Fruit fly (Drosophila melanogaster) whole organism, embryonic: ENCODE data around the gene spas.

Source experiments
- Atf6 ChIP-seq: fragments of 200-800 bp; sonication (Bioruptor generic); IDR thresholded peaks from 2 replicates; pipeline ENCODE4 v1.3.6; 2022; ENCODE audit warnings: missing biosample characterization, missing genetic modification characterization
- CG10209 ChIP-seq: fragments of 200-800 bp; sonication (Bioruptor generic); optimal IDR thresholded peaks from 3 replicates; lab custom pipeline; 2017; ENCODE audit warnings: missing biosample characterization, mild to moderate bottlenecking, missing genetic modification characterization, missing genetic modification reagents
- CG10431 ChIP-seq: fragments of 200-800 bp; sonication (Bioruptor generic); optimal IDR thresholded peaks from 3 replicates; lab custom pipeline; 2018; ENCODE audit warnings: missing biosample characterization, mild to moderate bottlenecking, missing genetic modification characterization
- CG11093 ChIP-seq: fragments of 200-800 bp; sonication (Bioruptor generic); IDR thresholded peaks from 3 replicates; pipeline ENCODE4 v1.3.6; 2022; ENCODE audit warnings: missing biosample characterization, missing genetic modification characterization
- CG14441 ChIP-seq: fragments of 200-800 bp; sonication (Bioruptor generic); IDR thresholded peaks from 2 replicates; pipeline ENCODE4 v1.3.6; 2022; ENCODE audit warnings: missing biosample characterization, missing genetic modification characterization
- CG14965 ChIP-seq: fragments of 200-800 bp; sonication (Bioruptor generic); optimal IDR thresholded peaks from 2 replicates; lab custom pipeline; 2016; ENCODE audit warnings: missing biosample characterization, missing genetic modification characterization, borderline replicate concordance
- CG1529 ChIP-seq: fragments of 200-800 bp; sonication (Bioruptor generic); optimal IDR thresholded peaks from 3 replicates; lab custom pipeline; 2018; ENCODE audit warnings: missing biosample characterization, missing genetic modification characterization
- CG15696 ChIP-seq: fragments of 200-800 bp; sonication (Bioruptor generic); optimal IDR thresholded peaks from 2 replicates; lab custom pipeline; 2019; ENCODE audit warnings: missing biosample characterization, mild to moderate bottlenecking, missing genetic modification characterization, moderate library complexity
- CG16779 ChIP-seq: fragments of 200-800 bp; sonication (Bioruptor generic); IDR thresholded peaks from 2 replicates; pipeline ENCODE4 v1.3.6; 2022; ENCODE audit warnings: missing biosample characterization, missing genetic modification characterization
- CG1832 ChIP-seq: fragments of 200-800 bp; sonication (Bioruptor generic); optimal IDR thresholded peaks from 2 replicates; lab custom pipeline; 2017; ENCODE audit warnings: missing biosample characterization, mild to moderate bottlenecking, missing genetic modification characterization, inconsistent platforms
- CG18476 ChIP-seq: fragments of 200-800 bp; sonication (Bioruptor generic); optimal IDR thresholded peaks from 2 replicates; lab custom pipeline; 2016; ENCODE audit warnings: missing biosample characterization, mild to moderate bottlenecking, missing genetic modification characterization
- CG18619 ChIP-seq: fragments of 200-800 bp; sonication (Bioruptor generic); optimal IDR thresholded peaks from 3 replicates; lab custom pipeline; 2017; ENCODE audit warnings: missing biosample characterization, mild to moderate bottlenecking, missing genetic modification characterization
- CG31224 ChIP-seq: fragments of 200-800 bp; sonication (Bioruptor generic); IDR thresholded peaks from 2 replicates; pipeline ENCODE4 v1.3.6; 2022; ENCODE audit warnings: missing biosample characterization, missing genetic modification characterization
- CG33213 ChIP-seq: fragments of 200-800 bp; sonication (Bioruptor generic); optimal IDR thresholded peaks from 3 replicates; lab custom pipeline; 2016; ENCODE audit warnings: missing biosample characterization, missing genetic modification characterization
- CG4328 ChIP-seq: fragments of 200-800 bp; sonication (Bioruptor generic); optimal IDR thresholded peaks from 3 replicates; lab custom pipeline; 2017; ENCODE audit warnings: missing biosample characterization, missing genetic modification reagents, missing genetic modification characterization
- CG4707 ChIP-seq: fragments of 200-800 bp; sonication (Bioruptor generic); optimal IDR thresholded peaks from 2 replicates; lab custom pipeline; 2018; ENCODE audit warnings: missing biosample characterization, mild to moderate bottlenecking, missing genetic modification characterization, moderate library complexity
- CG6254 ChIP-seq: fragments of 200-800 bp; sonication (Bioruptor generic); optimal IDR thresholded peaks from 3 replicates; lab custom pipeline; 2017; ENCODE audit warnings: mild to moderate bottlenecking, missing biosample characterization, missing genetic modification reagents, missing genetic modification characterization
- CG6765 ChIP-seq: fragments of 200-800 bp; sonication (Bioruptor generic); optimal IDR thresholded peaks from 3 replicates; lab custom pipeline; 2017; ENCODE audit warnings: missing biosample characterization, mild to moderate bottlenecking, missing genetic modification characterization
- CG6813 ChIP-seq: fragments of 200-800 bp; sonication (Bioruptor generic); optimal IDR thresholded peaks from 2 replicates; lab custom pipeline; 2017; ENCODE audit warnings: missing biosample characterization, missing genetic modification characterization, mild to moderate bottlenecking, moderate library complexity, missing genetic modification reagents
- CG8359 ChIP-seq: fragments of 200-800 bp; sonication (Bioruptor generic); optimal IDR thresholded peaks from 2 replicates; lab custom pipeline; 2017; ENCODE audit warnings: missing biosample characterization, mild to moderate bottlenecking, missing genetic modification characterization, borderline replicate concordance
- CG9876 ChIP-seq: fragments of 200-800 bp; sonication (Bioruptor generic); optimal IDR thresholded peaks from 2 replicates; lab custom pipeline; 2016; ENCODE audit warnings: missing biosample characterization, missing genetic modification characterization
- Dip3 ChIP-seq: fragments of 200-800 bp; sonication (Bioruptor generic); optimal IDR thresholded peaks from 3 replicates; lab custom pipeline; 2016; ENCODE audit warnings: missing biosample characterization, missing genetic modification characterization
- Doc3 ChIP-seq: fragments of 200-800 bp; sonication (Bioruptor generic); IDR thresholded peaks from 3 replicates; pipeline ENCODE4 v1.3.6; 2022; ENCODE audit warnings: missing biosample characterization, missing genetic modification characterization; ENCODE audit not compliant: partially characterized antibody
- Fer1 ChIP-seq: fragments of 200-800 bp; sonication (Bioruptor generic); optimal IDR thresholded peaks from 2 replicates; lab custom pipeline; 2017; ENCODE audit warnings: missing biosample characterization, mild to moderate bottlenecking, missing genetic modification characterization
- GATAe ChIP-seq: fragments of 200-800 bp; sonication (Bioruptor generic); conservative IDR thresholded peaks from 2 replicates; pipeline ENCODE4 v1.3.6; 2022; ENCODE audit warnings: missing biosample characterization, missing genetic modification characterization
- Gsc ChIP-seq: fragments of 200-800 bp; sonication (Bioruptor generic); IDR thresholded peaks from 2 replicates; pipeline ENCODE4 v1.3.6; 2022; ENCODE audit warnings: missing biosample characterization, missing genetic modification characterization
- H2.0 ChIP-seq: fragments of 200-800 bp; sonication (Bioruptor generic); IDR thresholded peaks from 2 replicates; pipeline ENCODE4 v1.3.6; 2022; ENCODE audit warnings: missing biosample characterization, missing genetic modification characterization
- Hmr ChIP-seq: fragments of 200-800 bp; sonication (Bioruptor generic); optimal IDR thresholded peaks from 3 replicates; lab custom pipeline; 2017; ENCODE audit warnings: mild to moderate bottlenecking, missing biosample characterization, missing genetic modification reagents, missing genetic modification characterization
- Hr51 ChIP-seq, 2 experiments: fragments of 200-800 bp; sonication (Bioruptor generic); optimal IDR thresholded peaks; 2 replicates in 1 of 2; 3 replicates in 1 of 2; lab custom pipeline; 2016 to 2018; ENCODE audit warnings: missing biosample characterization in 2 of 2, missing genetic modification characterization in 2 of 2, mild to moderate bottlenecking in 1 of 2, moderate library complexity in 1 of 2
- Ravus ChIP-seq: fragments of 200-800 bp; sonication (Bioruptor generic); IDR thresholded peaks from 2 replicates; pipeline ENCODE4 v1.3.6; 2022; ENCODE audit warnings: missing biosample characterization, missing genetic modification characterization
- Scr ChIP-seq: fragments of 200-800 bp; sonication (Bioruptor generic); IDR thresholded peaks from 2 replicates; pipeline ENCODE4 v1.3.6; 2022; ENCODE audit warnings: missing biosample characterization, missing genetic modification characterization; ENCODE audit not compliant: partially characterized antibody
- Trl ChIP-seq, 3 experiments: fragments of >200 bp in 2 of 3; fragments of 200-800 bp in 1 of 3; sonication (Bioruptor generic) in 1 of 3; optimal IDR thresholded peaks; 2 replicates in 1 of 3; 3 replicates in 2 of 3; lab custom pipeline; 2016 to 2017; ENCODE audit warnings: missing biosample characterization in 1 of 3, missing genetic modification characterization in 1 of 3
- az2 ChIP-seq: fragments of 200-800 bp; sonication (Bioruptor generic); optimal IDR thresholded peaks from 3 replicates; lab custom pipeline; 2016; ENCODE audit warnings: missing biosample characterization, missing genetic modification characterization
- bigmax ChIP-seq: fragments of 200-800 bp; sonication (Bioruptor generic); optimal IDR thresholded peaks from 2 replicates; lab custom pipeline; 2018; ENCODE audit warnings: missing biosample characterization, mild to moderate bottlenecking, missing genetic modification characterization
- br ChIP-seq: fragments of >200 bp; optimal IDR thresholded peaks from 2 replicates; lab custom pipeline; 2017
- cas ChIP-seq: fragments of 200-800 bp; sonication (Bioruptor generic); IDR thresholded peaks from 2 replicates; pipeline ENCODE4 v1.3.6; 2022; ENCODE audit warnings: missing biosample characterization, missing genetic modification characterization
- ci ChIP-seq: fragments of 200-800 bp; sonication (Bioruptor generic); IDR thresholded peaks from 3 replicates; pipeline ENCODE4 v1.3.6; 2022; ENCODE audit warnings: missing biosample characterization, missing genetic modification characterization
- dan ChIP-seq: fragments of 200-800 bp; sonication (Bioruptor generic); IDR thresholded peaks from 2 replicates; pipeline ENCODE4 v1.3.6; 2022; ENCODE audit warnings: missing biosample characterization, missing genetic modification characterization
- dmrt99B ChIP-seq: fragments of 200-800 bp; sonication (Bioruptor generic); optimal IDR thresholded peaks from 2 replicates; lab custom pipeline; 2018; ENCODE audit warnings: missing biosample characterization, mild to moderate bottlenecking, missing genetic modification characterization, moderate library complexity
- dpn ChIP-seq, 2 experiments: fragments of 200-800 bp; sonication (Bioruptor generic); optimal IDR thresholded peaks; 3 replicates each; lab custom pipeline; 2016; ENCODE audit warnings: missing biosample characterization in 2 of 2, missing genetic modification characterization in 2 of 2
- fd3F ChIP-seq: fragments of 200-800 bp; sonication (Bioruptor generic); optimal IDR thresholded peaks from 2 replicates; lab custom pipeline; 2018; ENCODE audit warnings: missing biosample characterization, mild to moderate bottlenecking, missing genetic modification characterization, moderate library complexity
- gt ChIP-seq: fragments of 200-800 bp; sonication (Bioruptor generic); IDR thresholded peaks from 2 replicates; pipeline ENCODE4 v1.3.6; 2022; ENCODE audit warnings: missing biosample characterization, missing genetic modification characterization
- lab ChIP-seq: fragments of 200-800 bp; sonication (Bioruptor generic); optimal IDR thresholded peaks from 3 replicates; lab custom pipeline; 2017; ENCODE audit warnings: missing biosample characterization, missing genetic modification characterization, mild to moderate bottlenecking, moderate library complexity, missing genetic modification reagents
- lmd ChIP-seq: fragments of 200-800 bp; sonication (Bioruptor generic); IDR thresholded peaks from 2 replicates; pipeline ENCODE4 v1.3.6; 2022; ENCODE audit warnings: missing biosample characterization, missing genetic modification characterization
- lov ChIP-seq, 2 experiments: fragments of 200-800 bp in 1 of 2; fragments of >200 bp in 1 of 2; sonication (Bioruptor generic) in 1 of 2; IDR thresholded peaks in 1 of 2; optimal IDR thresholded peaks in 1 of 2; 2 replicates in 1 of 2; 3 replicates in 1 of 2; pipeline versions ENCODE4 v1.3.6 to Lab custom; 2017 to 2022; ENCODE audit warnings: missing biosample characterization in 1 of 2, missing genetic modification characterization in 1 of 2
- nmo ChIP-seq: fragments of 200-800 bp; sonication (Bioruptor generic); optimal IDR thresholded peaks from 2 replicates; lab custom pipeline; 2018; ENCODE audit warnings: missing biosample characterization, mild to moderate bottlenecking, missing genetic modification characterization, moderate library complexity
- pan ChIP-seq, 4 experiments: fragments of >200 bp in 3 of 4; fragments of 200-800 bp in 1 of 4; sonication (Bioruptor generic) in 1 of 4; optimal IDR thresholded peaks in 3 of 4; IDR thresholded peaks in 1 of 4; 2 replicates each; pipeline versions ENCODE4 v1.3.6 to Lab custom; 2017 to 2022; ENCODE audit warnings: missing biosample characterization in 2 of 4, missing genetic modification characterization in 2 of 4, mixed read lengths in 1 of 4
- ranshi ChIP-seq: fragments of 200-800 bp; sonication (Bioruptor generic); IDR thresholded peaks from 2 replicates; pipeline ENCODE4 v1.3.6; 2022; ENCODE audit warnings: missing biosample characterization, missing genetic modification characterization
- repo ChIP-seq: fragments of 200-800 bp; sonication (Bioruptor generic); optimal IDR thresholded peaks from 2 replicates; lab custom pipeline; 2016; ENCODE audit warnings: missing biosample characterization, missing genetic modification characterization
- schlank ChIP-seq: fragments of 200-800 bp; sonication (Bioruptor generic); optimal IDR thresholded peaks from 2 replicates; lab custom pipeline; 2018; ENCODE audit warnings: missing biosample characterization, mild to moderate bottlenecking, missing genetic modification characterization

The spas gene

DNA sequence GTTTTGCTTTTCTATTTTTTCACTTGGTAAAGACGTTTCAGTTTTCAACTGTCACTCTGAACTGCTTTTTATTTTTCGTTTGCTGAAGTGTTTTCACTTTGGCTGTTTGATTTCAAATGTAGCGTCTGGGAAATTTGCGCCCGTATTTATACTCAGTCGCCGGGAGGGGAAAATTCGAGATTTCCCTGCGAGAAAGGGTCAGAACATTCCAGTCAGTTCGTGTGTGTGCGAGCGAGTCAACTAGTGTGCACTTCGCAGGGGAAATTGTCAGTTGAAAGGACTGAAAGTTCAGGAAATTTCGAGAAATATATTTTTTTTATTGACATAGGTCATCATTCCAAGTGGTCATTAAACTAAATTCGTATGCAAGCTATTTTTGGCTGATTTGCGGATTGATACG is 19.2 kb downstream of the spas start, which contains the start of gene Hsp68 (continued):
- TF ChIP-seq CG9876 (GFP tag; lab: Kevin White, UChicago), result no peak
- TF ChIP-seq CG6254 (GFP tag; lab: Kevin White, UChicago), result no peak
- TF ChIP-seq ranshi (GFP tag; lab: Robert Waterston, UW), result no peak
- TF ChIP-seq pan (optimal IDR thresholded peaks at IDR 0.05; lab: Kevin White, UChicago), result no peak
- peak in 1 of 2 experiments; percentile 6 for TF ChIP-seq pan (GFP tag; optimal IDR thresholded peaks at IDR 0.05 in 1 of 2, IDR thresholded peaks at IDR 0.05 in 1 of 2)
- TF ChIP-seq schlank, result no peak
- no peak for TF ChIP-seq Ravus (GFP tag; lab: Robert Waterston, UW)
- no peak for TF ChIP-seq lmd (GFP tag; lab: Robert Waterston, UW)
- no peak for TF ChIP-seq CG10209
- no peak for TF ChIP-seq lov (optimal IDR thresholded peaks at IDR 0.05; lab: Kevin White, UChicago)
- TF ChIP-seq lov (GFP tag; IDR thresholded peaks at IDR 0.05; lab: Robert Waterston, UW), result no peak
- TF ChIP-seq CG8359 (GFP tag; lab: Kevin White, UChicago), result no peak
- no peak for TF ChIP-seq az2 (GFP tag; lab: Kevin White, UChicago)
- no peak for TF ChIP-seq CG33213 (GFP tag; lab: Kevin White, UChicago)
- TF ChIP-seq CG4328 (GFP tag; lab: Kevin White, UChicago), result no peak
- peak; percentile 62 for TF ChIP-seq Fer1 (GFP tag; lab: Kevin White, UChicago)
- TF ChIP-seq Hmr (GFP tag; lab: Kevin White, UChicago), result no peak
- TF ChIP-seq bigmax, result no peak
- no peak for TF ChIP-seq ci (GFP tag; lab: Robert Waterston, UW)
- no peak for TF ChIP-seq Dip3 (GFP tag; lab: Kevin White, UChicago)
- TF ChIP-seq Hr51 (GFP tag; optimal IDR thresholded peaks at IDR 0.05; lab: Kevin White, UChicago), result no peak
- peak; percentile 30 for TF ChIP-seq CG4707 (GFP tag; lab: Kevin White, UChicago)
- TF ChIP-seq CG1832 (GFP tag; lab: Kevin White, UChicago), result peak; percentile 87
- TF ChIP-seq nmo (GFP tag; lab: Kevin White, UChicago), result no peak
- TF ChIP-seq CG6813 (GFP tag; lab: Kevin White, UChicago), result no peak
- no peak for TF ChIP-seq CG31224 (GFP tag; lab: Robert Waterston, UW)
- TF ChIP-seq Gsc (GFP tag; lab: Robert Waterston, UW), result no peak
- no peak for TF ChIP-seq fd3F (GFP tag; lab: Kevin White, UChicago)
- TF ChIP-seq GATAe (GFP tag; lab: Robert Waterston, UW), result no peak
- no peak for TF ChIP-seq dpn (GFP tag; optimal IDR thresholded peaks at IDR 0.05; lab: Kevin White, UChicago)
- no peak for TF ChIP-seq CG18476 (GFP tag; lab: Kevin White, UChicago)
- no peak for TF ChIP-seq repo (GFP tag; lab: Kevin White, UChicago)
- no peak for TF ChIP-seq cas (GFP tag; lab: Robert Waterston, UW)
- no peak for TF ChIP-seq gt (GFP tag; lab: Robert Waterston, UW)
- TF ChIP-seq CG6765 (GFP tag; lab: Kevin White, UChicago), result peak; percentile 34
- no peak for TF ChIP-seq CG14965 (GFP tag; lab: Kevin White, UChicago)
- TF ChIP-seq Doc3 (GFP tag; lab: Robert Waterston, UW), result no peak
- TF ChIP-seq CG14441 (GFP tag; lab: Robert Waterston, UW), result no peak
- no peak for TF ChIP-seq CG15696
- no peak for TF ChIP-seq Atf6 (GFP tag; lab: Robert Waterston, UW)
- TF ChIP-seq dan (GFP tag; lab: Robert Waterston, UW), result no peak
- TF ChIP-seq Trl (optimal IDR thresholded peaks at IDR 0.05; lab: Kevin White, UChicago), result no peak
- no peak for TF ChIP-seq Trl (GFP tag; optimal IDR thresholded peaks at IDR 0.05; lab: Kevin White, UChicago)
- peak; percentile 57 for TF ChIP-seq CG10431
- no peak for TF ChIP-seq H2.0
- no peak for TF ChIP-seq br (lab: Kevin White, UChicago)
- TF ChIP-seq dmrt99B (tag; lab: Kevin White, UChicago), result no peak
- no peak for TF ChIP-seq CG11093 (GFP tag; lab: Robert Waterston, UW)
- no peak for TF ChIP-seq CG18619 (GFP tag; lab: Kevin White, UChicago)
- TF ChIP-seq CG16779, result no peak
- peak; percentile 0 for TF ChIP-seq CG1529 (GFP tag; lab: Kevin White, UChicago)
- no peak for TF ChIP-seq lab (GFP tag; lab: Kevin White, UChicago)
- TF ChIP-seq Scr (GFP tag; lab: Robert Waterston, UW), result no peak
